Fruit fly (Drosophila melanogaster) whole organism: Measurements from ENCODE around the gene Larp7.

Source experiments
- CG8478 ChIP-seq: fragments of >200 bp; optimal IDR thresholded peaks from 2 replicates; lab custom pipeline; 2018; ENCODE audit warnings: inconsistent platforms
- Dll ChIP-seq: fragments of >200 bp; optimal IDR thresholded peaks from 2 replicates; lab custom pipeline; 2017
- pan ChIP-seq: fragments of >200 bp; optimal IDR thresholded peaks from 2 replicates; lab custom pipeline; 2017
- psq ChIP-seq: fragments of >200 bp; optimal IDR thresholded peaks from 2 replicates; lab custom pipeline; 2017

DNA sequence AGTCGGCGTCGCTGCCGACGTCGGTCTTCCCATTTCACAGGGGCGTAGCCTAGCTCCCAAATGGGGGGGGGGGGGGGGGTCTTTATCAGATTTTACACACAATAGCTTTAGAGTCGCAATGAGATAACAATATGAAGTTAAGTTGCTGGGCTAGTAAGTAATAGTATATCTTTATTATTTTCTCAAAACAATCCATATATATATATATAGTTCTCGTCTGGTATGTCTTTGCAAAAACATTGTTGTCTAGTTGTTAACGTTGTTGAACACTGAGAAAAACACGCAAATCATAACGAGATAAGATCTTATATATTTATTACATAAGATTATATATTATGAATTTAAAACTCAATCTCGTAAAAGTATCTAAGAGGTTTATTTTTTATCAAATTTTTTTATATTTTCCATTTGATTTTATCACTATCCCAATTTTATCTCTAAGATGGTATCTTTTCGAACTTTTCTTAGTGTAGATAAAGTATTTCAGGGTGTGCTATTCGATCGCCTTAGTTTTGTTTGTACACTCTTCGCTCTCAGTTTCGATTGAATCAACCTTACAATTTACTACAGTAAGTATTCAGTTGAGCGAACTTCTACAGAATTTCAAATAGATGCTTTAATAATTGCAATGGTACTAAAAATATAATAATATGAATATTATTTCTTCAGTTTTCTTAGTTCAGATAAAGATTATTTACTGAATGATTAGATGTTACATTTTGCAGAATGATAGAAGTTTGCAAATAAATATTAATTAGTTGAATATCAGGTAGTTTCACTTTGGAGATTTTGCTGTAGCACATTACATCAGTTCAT, 41.5 kb upstream of the Larp7 start:
- TF ChIP-seq CG8478 (lab: Kevin White, UChicago) (no peak), psq (no peak), pan (lab: Kevin White, UChicago) (no peak), Dll (lab: Kevin White, UChicago) (no peak)
